Fruit fly (Drosophila melanogaster): ENCODE data around the gene dsx.
A peak's percentile ranks its signal among the peaks of the same experiment; 100 is the strongest.

dsx gene

dm6 chr3R:7926354-7926753, 40.9 kb downstream of the dsx start:
- TF ChIP-seq Sox15 (GFP tag; optimal IDR thresholded peaks at IDR 0.05) (no peak), CG3919 (GFP tag; optimal IDR thresholded peaks at IDR 0.05) (no peak), Eip93F (GFP tag; optimal IDR thresholded peaks at IDR 0.05) (no peak), CG11762 (GFP tag; optimal IDR thresholded peaks at IDR 0.05; ENCODE audit: insufficient read depth) (no peak), CG16779 (tag; optimal IDR thresholded peaks at IDR 0.05) (no peak), CG32006 (GFP tag; optimal IDR thresholded peaks at IDR 0.05) (no peak), CG10669 (GFP tag; optimal IDR thresholded peaks at IDR 0.05) (no peak), Gug (GFP tag; IDR thresholded peaks at IDR 0.05) (no peak), achi (GFP tag; optimal IDR thresholded peaks at IDR 0.05) (no peak), fkh (GFP tag; optimal IDR thresholded peaks at IDR 0.05) (no peak), Eip75B (GFP tag; optimal IDR thresholded peaks at IDR 0.05) (no peak), OdsH (GFP tag; optimal IDR thresholded peaks at IDR 0.05) (no peak), acj6 (GFP tag; optimal IDR thresholded peaks at IDR 0.05) (no peak), net (GFP tag; optimal IDR thresholded peaks at IDR 0.05) (no peak), CG7368 (GFP tag; optimal IDR thresholded peaks at IDR 0.05) (no peak)

DNA sequence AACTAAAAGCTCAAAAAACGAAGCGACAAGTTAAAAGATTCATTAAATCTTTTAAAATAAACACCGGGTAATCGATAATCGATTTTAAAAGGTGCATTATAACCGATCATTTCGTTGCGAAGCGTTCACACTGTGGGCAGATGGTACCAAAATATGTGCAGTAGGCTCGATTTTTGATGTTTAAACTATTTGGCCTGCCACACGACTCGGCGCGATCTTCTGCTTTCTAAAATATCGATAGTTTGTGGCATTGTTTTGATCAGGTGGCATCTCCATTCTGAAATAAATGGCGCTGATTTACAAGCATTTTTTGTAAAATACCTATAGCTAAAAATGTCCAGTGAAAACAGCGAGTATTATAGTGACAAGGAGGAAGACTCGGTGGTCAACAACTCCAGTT, 47.0 kb downstream of the dsx start, which contains the start of the genes CG10445 and lds:
CG10445 (minus strand) TSS at position 104 of the 400 bp plus-strand sequence.
lds (plus strand) TSS at position 236 of the 400 bp plus-strand sequence.
- TF ChIP-seq Sox15 (GFP tag; optimal IDR thresholded peaks at IDR 0.05) (no peak), spab (GFP tag; optimal IDR thresholded peaks at IDR 0.05) (no peak), fd85E (GFP tag; optimal IDR thresholded peaks at IDR 0.05) (no peak), CG7368 (GFP tag; optimal IDR thresholded peaks at IDR 0.05) (no peak), vri (GFP tag; optimal IDR thresholded peaks at IDR 0.05) (no peak), CG15336 (GFP tag; IDR thresholded peaks at IDR 0.05) (no peak), Eip93F (GFP tag; optimal IDR thresholded peaks at IDR 0.05) (no peak), CG34406 (GFP tag; optimal IDR thresholded peaks at IDR 0.05) (no peak), CG9139 (GFP tag; optimal IDR thresholded peaks at IDR 0.05) (no peak), Hr39 (GFP tag; optimal IDR thresholded peaks at IDR 0.05) (no peak), Hr4 (GFP tag; optimal IDR thresholded peaks at IDR 0.05) (no peak), Blimp-1 (GFP tag; optimal IDR thresholded peaks at IDR 0.05) (no peak), cyc (GFP tag; optimal IDR thresholded peaks at IDR 0.05) (no peak), net (GFP tag; optimal IDR thresholded peaks at IDR 0.05) (no peak)

DNA sequence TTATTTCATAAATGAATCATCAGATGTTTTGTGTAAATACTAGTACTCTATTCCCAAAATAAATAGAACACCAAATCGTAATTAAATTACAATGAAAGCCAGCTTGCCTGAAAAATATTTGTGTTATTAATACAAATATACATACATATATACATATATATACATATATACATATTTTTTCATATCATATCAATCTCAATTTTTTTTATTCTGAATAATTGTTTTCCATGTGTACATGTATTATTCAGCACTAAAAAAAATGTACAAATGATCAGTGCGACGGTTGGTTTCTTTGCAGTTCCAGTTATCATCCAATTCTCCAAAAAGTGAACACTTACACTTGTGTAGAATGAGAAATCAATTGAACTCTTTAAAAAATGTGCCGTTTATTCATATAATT, 53.7 kb downstream of the dsx start, which contains the start of gene kipf:
kipf (plus strand) TSS at position 301 of the 400 bp plus-strand sequence.
- TF ChIP-seq CG8119 (GFP tag; IDR thresholded peaks at IDR 0.05) (no peak), Hr38 (GFP tag; optimal IDR thresholded peaks at IDR 0.05) (no peak), CG15336 (GFP tag; IDR thresholded peaks at IDR 0.05) (0 out of 2 replicates have a peak, but pooled peaks have one; percentile 4), topi (GFP tag; optimal IDR thresholded peaks at IDR 0.05) (no peak), Hr39 (GFP tag; optimal IDR thresholded peaks at IDR 0.05) (no peak), fd59A (GFP tag; optimal IDR thresholded peaks at IDR 0.05) (no peak), CG3919 (GFP tag; optimal IDR thresholded peaks at IDR 0.05) (no peak)

DNA sequence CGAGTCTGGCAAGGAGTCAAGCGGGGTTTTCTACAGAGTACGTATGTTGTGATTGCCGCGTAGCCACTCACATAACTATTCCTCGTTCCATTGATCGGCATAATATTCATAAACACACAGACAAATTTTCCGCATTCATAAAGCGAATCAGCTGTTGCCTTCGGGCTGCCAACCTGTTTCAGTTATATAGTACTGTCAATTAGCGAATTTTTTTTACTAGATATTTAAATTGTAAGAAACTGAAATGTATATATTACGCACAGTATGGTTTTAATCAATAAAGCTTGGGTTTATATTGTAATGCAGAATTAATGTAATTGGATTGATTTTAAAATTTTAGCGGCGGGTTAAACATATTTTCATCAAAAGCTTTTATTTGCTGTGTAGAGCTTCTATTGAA, 54.1 kb downstream of the dsx start, which contains the start of gene Rfk:
Rfk (minus strand) TSS at position 152 of the 400 bp plus-strand sequence.
- peak; percentile 40 for TF ChIP-seq cyc (GFP tag; optimal IDR thresholded peaks at IDR 0.05)
- peak; percentile 45 for TF ChIP-seq lz (GFP tag; optimal IDR thresholded peaks at IDR 0.05)
- peak; percentile 55 for TF ChIP-seq esn (GFP tag; optimal IDR thresholded peaks at IDR 0.05)
- TF ChIP-seq Eip75B (GFP tag; optimal IDR thresholded peaks at IDR 0.05), result no peak
- TF ChIP-seq Ets21C (GFP tag; optimal IDR thresholded peaks at IDR 0.05), result no peak
- no peak for TF ChIP-seq spab (GFP tag; optimal IDR thresholded peaks at IDR 0.05)
- no peak for TF ChIP-seq vri (GFP tag; optimal IDR thresholded peaks at IDR 0.05)
- no peak for TF ChIP-seq CG7368 (GFP tag; optimal IDR thresholded peaks at IDR 0.05)
- peak; percentile 31; the same call in 1 of the 2 replicates for TF ChIP-seq CG15336 (GFP tag; IDR thresholded peaks at IDR 0.05)
- no peak for TF ChIP-seq OdsH (GFP tag; optimal IDR thresholded peaks at IDR 0.05)
- peak; percentile 44 for TF ChIP-seq CG31627 (GFP tag; optimal IDR thresholded peaks at IDR 0.05)
- peak; percentile 80 for TF ChIP-seq achi (GFP tag; optimal IDR thresholded peaks at IDR 0.05)
- TF ChIP-seq fd59A (GFP tag; optimal IDR thresholded peaks at IDR 0.05), result no peak
- TF ChIP-seq ss (GFP tag; optimal IDR thresholded peaks at IDR 0.05), result no peak
- TF ChIP-seq CG3032 (tag; optimal IDR thresholded peaks at IDR 0.05), result peak; percentile 10
- TF ChIP-seq CG6808 (GFP tag; optimal IDR thresholded peaks at IDR 0.05), result no peak
- TF ChIP-seq CG1621 (tag; optimal IDR thresholded peaks at IDR 0.05), result no peak
- TF ChIP-seq CG4318 (GFP tag; optimal IDR thresholded peaks at IDR 0.05), result no peak
- peak; percentile 16; the same call in 1 of the 3 replicates for TF ChIP-seq CG6163 (GFP tag; IDR thresholded peaks at IDR 0.05)
- TF ChIP-seq Hr38 (GFP tag; optimal IDR thresholded peaks at IDR 0.05), result no peak
- TF ChIP-seq CG6854 (GFP tag; optimal IDR thresholded peaks at IDR 0.05), result no peak
